Worm (Caenorhabditis elegans): Measurements from ENCODE around the gene C06E1.11.
A peak's percentile ranks its signal among the peaks of the same experiment; 100 is the strongest.

The C06E1.11 gene

DNA sequence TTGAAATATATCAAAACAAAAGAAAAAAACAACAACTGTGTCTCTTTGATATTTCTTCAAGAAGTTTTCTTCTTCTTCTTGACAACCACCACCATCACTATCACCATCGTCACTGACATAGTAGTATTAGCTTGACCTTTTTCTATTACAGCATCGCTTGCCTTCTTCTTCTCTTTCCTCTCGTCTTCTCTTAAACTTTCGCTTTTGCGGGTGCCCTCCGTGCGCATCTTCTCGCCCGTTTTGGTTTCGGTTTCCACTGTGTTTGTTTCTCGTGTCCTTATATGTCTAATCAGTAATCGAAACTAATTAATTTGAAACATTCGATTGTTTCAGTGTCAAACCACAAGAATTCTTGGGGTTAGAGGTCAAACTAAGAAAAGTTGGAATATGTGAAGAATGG is 37.1 kb downstream of the C06E1.11 start:
- no peak for TF ChIP-seq ztf-11 (tag; optimal IDR thresholded peaks at IDR 0.05)
- peak; percentile 11 for TF ChIP-seq nhr-23 (tag; optimal IDR thresholded peaks at IDR 0.05)
- peak; percentile 83 for TF ChIP-seq nhr-25 (tag; optimal IDR thresholded peaks at IDR 0.05)

DNA sequence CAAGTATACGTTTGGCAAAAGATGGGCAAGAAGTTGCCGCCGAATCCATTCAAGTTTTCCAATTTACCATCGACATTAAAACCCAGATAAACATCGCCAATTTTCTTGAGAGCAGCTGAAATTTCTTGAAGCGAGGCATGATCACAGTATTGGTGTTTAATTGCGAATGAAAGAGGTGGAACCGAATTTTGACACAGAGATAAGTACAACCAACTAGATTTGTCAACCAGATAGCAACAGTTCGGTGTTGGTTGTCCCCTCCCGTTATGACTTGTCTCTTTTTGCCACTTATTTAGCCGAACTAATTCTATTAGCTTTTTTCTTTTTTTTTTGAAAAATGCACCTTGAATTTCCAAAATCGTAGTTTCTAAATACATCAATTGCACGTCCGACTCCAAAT is 38.1 kb downstream of the C06E1.11 start:
- peak; percentile 10 for TF ChIP-seq nhr-25 (tag; optimal IDR thresholded peaks at IDR 0.05)
- peak; percentile 80 for TF ChIP-seq elt-1 (tag; optimal IDR thresholded peaks at IDR 0.05)
- no peak for TF ChIP-seq skn-1 (tag; optimal IDR thresholded peaks at IDR 0.05)

DNA sequence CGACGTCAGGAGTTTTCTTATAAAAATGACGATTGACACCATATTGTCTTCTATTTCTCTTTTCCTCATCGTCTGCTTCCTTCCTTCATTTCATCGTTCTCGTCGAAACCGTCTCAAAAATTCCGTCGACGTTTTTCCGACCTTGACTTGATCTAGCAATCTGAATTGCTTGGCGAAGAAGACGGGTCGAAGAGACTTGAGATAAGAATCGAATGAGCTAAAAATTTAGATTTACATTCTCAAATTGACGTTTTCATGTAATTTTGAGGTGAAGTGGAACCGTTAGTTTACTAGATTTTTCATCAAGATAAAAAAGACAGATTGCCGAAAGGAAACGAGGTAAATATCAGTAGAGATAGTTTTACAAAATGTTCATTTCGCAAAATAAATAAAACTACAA is 39.0 kb downstream of the C06E1.11 start:
- TF ChIP-seq snpc-4 (tag; optimal IDR thresholded peaks at IDR 0.05): no peak
- TF ChIP-seq ama-1 (optimal IDR thresholded peaks at IDR 0.05): no peak
- TF ChIP-seq nhr-25 (tag; optimal IDR thresholded peaks at IDR 0.05): peak; percentile 64
- no peak for TF ChIP-seq jun-1 (tag; optimal IDR thresholded peaks at IDR 0.05)
- TF ChIP-seq hmg-11 (tag; optimal IDR thresholded peaks at IDR 0.05): no peak
- TF ChIP-seq nhr-23 (tag; optimal IDR thresholded peaks at IDR 0.05): peak; percentile 7
- TF ChIP-seq nfya-1 (tag; optimal IDR thresholded peaks at IDR 0.05; ENCODE audit: insufficient read depth): no peak
- TF ChIP-seq elt-1 (tag; optimal IDR thresholded peaks at IDR 0.05): peak; percentile 97
- TF ChIP-seq ceh-28 (tag; optimal IDR thresholded peaks at IDR 0.05): no peak
- no peak for TF ChIP-seq lin-15B (tag; optimal IDR thresholded peaks at IDR 0.05)
- TF ChIP-seq ztf-4 (tag; optimal IDR thresholded peaks at IDR 0.05): no peak
- no peak for TF ChIP-seq ztf-11 (tag; optimal IDR thresholded peaks at IDR 0.05)
- no peak for TF ChIP-seq nhr-12 (tag; optimal IDR thresholded peaks at IDR 0.05)

DNA sequence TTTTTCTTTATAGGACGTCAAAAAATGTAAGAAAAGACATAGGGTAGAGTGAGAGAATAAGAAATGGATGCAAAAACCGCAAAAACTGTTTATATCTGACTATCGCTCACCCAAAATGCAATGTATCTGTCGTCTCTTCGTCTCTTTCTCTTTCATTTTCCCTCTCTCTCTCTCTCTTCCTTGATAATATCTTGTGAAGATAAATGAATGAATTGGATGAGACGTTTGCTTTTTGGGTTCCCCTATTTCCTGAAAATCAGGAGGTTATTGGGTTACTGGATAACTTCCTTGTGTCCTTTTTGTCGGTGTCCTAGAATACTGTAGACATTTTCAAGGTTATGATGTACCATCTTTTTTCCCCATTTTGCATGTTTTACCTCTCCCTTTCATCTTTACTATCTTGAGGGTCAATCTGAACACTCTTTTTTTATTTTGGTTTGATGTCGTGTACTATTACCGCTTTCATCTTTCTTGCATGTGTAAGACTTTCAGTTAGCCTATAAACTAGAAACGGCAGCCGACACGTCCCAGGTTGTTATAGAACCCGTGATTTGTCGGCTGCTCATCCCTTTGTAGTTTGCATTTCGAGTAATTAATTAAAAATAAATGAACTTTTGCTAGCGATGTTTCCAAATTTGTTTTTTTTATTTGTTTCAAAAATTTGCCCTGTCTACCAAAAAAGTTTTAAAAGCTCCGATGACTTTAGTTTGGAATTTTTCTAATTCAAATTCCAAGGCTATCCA is 41.0 kb downstream of the C06E1.11 start:
- no peak for TF ChIP-seq nhr-12 (tag; optimal IDR thresholded peaks at IDR 0.05)
- no peak for TF ChIP-seq zag-1 (tag; optimal IDR thresholded peaks at IDR 0.05)
- peak; percentile 93 for TF ChIP-seq nhr-23 (tag; optimal IDR thresholded peaks at IDR 0.05)
- TF ChIP-seq elt-1 (tag; optimal IDR thresholded peaks at IDR 0.05): peak; percentile 51
- TF ChIP-seq mdl-1 (tag; optimal IDR thresholded peaks at IDR 0.05): no peak
- TF ChIP-seq snpc-4 (tag; optimal IDR thresholded peaks at IDR 0.05): peak; percentile 71
- no peak for TF ChIP-seq egl-27 (tag; optimal IDR thresholded peaks at IDR 0.05)

DNA sequence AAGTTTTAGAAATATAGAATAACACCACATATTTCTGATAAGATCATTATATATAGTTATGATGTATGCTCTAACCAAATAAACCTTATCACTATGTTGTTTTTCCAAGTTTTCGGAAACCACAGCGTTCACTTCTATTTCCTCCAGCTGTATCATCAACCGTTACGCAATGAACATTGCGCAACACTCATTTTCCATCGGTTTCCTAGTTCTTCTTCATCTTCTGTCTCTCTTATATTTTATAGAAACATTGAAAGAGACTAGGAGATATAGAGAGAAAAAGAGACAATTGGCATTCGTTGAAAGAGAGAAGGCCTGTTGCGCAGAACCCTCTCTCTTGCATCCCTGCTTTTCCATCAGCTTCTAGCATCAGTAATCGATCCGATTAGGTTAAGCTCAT is 42.2 kb downstream of the C06E1.11 start:
- TF ChIP-seq nhr-23 (tag; optimal IDR thresholded peaks at IDR 0.05) (peak; percentile 19), jun-1 (tag; optimal IDR thresholded peaks at IDR 0.05) (no peak)

DNA sequence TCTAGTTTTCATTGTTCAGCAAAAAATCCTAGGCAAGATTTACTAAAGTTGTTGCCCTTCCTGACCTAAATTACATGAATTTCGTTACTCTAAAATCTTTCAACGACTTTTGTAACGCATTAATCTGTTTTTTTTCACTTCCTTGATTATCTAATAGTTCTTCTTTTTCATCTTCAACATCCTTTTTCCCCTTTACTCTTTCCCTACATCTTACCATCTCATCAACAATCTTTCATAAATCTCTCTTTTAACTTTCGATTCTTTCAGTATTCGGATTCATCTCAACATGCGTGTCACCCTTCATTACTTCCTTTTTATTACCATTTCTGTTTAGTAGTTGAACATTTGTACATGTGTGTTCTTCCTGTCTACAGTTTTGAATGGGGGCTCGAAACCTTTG is 42.6 kb downstream of the C06E1.11 start:
- TF ChIP-seq ZK546.5 (tag; optimal IDR thresholded peaks at IDR 0.05) (no peak), elt-1 (tag; optimal IDR thresholded peaks at IDR 0.05) (peak; percentile 96), elt-3 (tag; optimal IDR thresholded peaks at IDR 0.05) (no peak), ceh-9 (tag; optimal IDR thresholded peaks at IDR 0.05) (no peak), lin-15B (tag; optimal IDR thresholded peaks at IDR 0.05) (no peak), hmg-11 (tag; optimal IDR thresholded peaks at IDR 0.05) (no peak), nhr-11 (tag; optimal IDR thresholded peaks at IDR 0.05) (no peak), eor-1 (tag; optimal IDR thresholded peaks at IDR 0.05) (no peak), nhr-23 (tag; optimal IDR thresholded peaks at IDR 0.05) (peak; percentile 67), nhr-237 (tag; optimal IDR thresholded peaks at IDR 0.05) (no peak), R02D3.7 (tag; optimal IDR thresholded peaks at IDR 0.05) (no peak), egl-27 (tag; optimal IDR thresholded peaks at IDR 0.05) (no peak)

DNA sequence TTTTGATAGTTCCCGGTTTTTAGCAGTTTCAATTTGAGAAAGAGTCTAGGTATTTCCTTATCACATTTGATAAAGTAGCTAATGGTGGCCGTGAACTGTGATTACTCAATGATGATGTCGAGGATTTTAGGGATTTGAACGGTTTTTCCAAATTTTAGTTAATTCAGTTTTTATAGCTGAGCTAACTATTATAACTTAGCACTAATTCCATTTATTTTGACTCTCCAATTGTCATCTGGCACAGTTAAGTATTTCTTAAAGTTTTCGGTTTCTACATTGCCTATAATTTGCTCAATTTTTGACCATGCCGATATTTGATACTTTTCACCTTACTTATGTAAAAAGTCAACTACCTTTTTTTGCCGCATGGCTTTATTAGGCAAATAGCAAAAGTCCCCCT is 43.2 kb downstream of the C06E1.11 start:
- no peak for TF ChIP-seq elt-1 (tag; optimal IDR thresholded peaks at IDR 0.05)

DNA sequence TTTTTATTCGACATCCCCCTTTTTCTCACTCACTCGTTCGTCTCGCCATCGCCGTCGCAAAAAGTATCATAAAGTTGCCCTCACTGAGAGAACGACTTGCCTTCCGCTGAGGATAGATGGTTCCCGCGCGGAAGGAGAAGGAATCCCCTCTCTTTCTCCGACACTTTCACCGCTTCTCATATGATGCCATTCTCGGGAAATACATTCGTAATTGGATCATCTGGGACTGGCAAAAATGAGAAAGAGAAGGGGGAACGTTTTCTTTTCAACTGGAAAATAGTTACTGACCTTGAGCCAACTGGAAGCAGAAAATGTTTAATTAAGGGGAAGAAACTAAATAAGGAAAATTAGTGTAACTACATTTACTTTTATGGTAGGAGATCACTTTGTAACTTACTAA is 44.6 kb downstream of the C06E1.11 start:
- TF ChIP-seq nhr-25 (tag; optimal IDR thresholded peaks at IDR 0.05) (peak; percentile 35), elt-1 (tag; optimal IDR thresholded peaks at IDR 0.05) (no peak)

DNA sequence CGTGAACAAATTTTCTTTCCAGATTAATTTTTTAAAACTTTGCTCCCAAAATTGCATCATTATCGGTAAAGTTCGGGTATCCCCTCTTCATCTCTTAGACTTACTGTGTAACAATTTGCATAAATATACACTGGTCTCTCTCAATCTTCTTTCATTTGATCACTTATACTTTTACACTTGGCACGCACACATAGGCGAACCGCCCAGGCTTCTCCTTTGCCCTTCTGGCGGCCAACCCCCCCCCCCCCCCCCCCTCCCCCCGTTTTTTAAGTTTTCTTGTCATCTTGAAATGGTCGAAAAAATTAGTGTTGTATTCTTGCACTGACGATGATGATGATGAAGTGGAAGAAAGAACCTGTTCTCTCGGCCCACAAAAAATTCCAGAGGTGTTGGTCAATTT is 46.2 kb downstream of the C06E1.11 start:
- TF ChIP-seq elt-1 (tag; optimal IDR thresholded peaks at IDR 0.05): no peak
- no peak for TF ChIP-seq nhr-67 (tag; optimal IDR thresholded peaks at IDR 0.05)
- no peak for TF ChIP-seq jun-1 (tag; optimal IDR thresholded peaks at IDR 0.05)
- TF ChIP-seq egl-27 (tag; optimal IDR thresholded peaks at IDR 0.05): no peak
- no peak for TF ChIP-seq ztf-11 (tag; optimal IDR thresholded peaks at IDR 0.05)
- no peak for TF ChIP-seq zag-1 (tag; optimal IDR thresholded peaks at IDR 0.05)
- TF ChIP-seq lsy-12 (tag; optimal IDR thresholded peaks at IDR 0.05): no peak
- no peak for TF ChIP-seq nhr-77 (tag; optimal IDR thresholded peaks at IDR 0.05)
- TF ChIP-seq pha-4 (tag; optimal IDR thresholded peaks at IDR 0.05): no peak

Data from whole organism, L3 larva.